Fruit fly (Drosophila melanogaster) whole organism, pupa: Measurements from ENCODE around the gene Fum2.

Source experiments
- CG10348 ChIP-seq: fragments of 200-800 bp; sonication (Bioruptor generic); IDR thresholded peaks from 2 replicates; pipeline ENCODE4 v1.3.6; 2022; ENCODE audit warnings: missing biosample characterization, missing genetic modification characterization
- CG14655 ChIP-seq: fragments of 200-800 bp; sonication (Bioruptor generic); optimal IDR thresholded peaks from 3 replicates; lab custom pipeline; 2017; ENCODE audit warnings: mild to moderate bottlenecking, missing biosample characterization, missing genetic modification reagents, missing genetic modification characterization
- CG15710 ChIP-seq: fragments of 200-800 bp; sonication (Bioruptor generic); optimal IDR thresholded peaks from 2 replicates; lab custom pipeline; 2018; ENCODE audit warnings: missing biosample characterization, mild to moderate bottlenecking, missing genetic modification characterization, moderate library complexity
- CG32121 ChIP-seq: fragments of 200-800 bp; sonication (Bioruptor generic); IDR thresholded peaks from 2 replicates; pipeline ENCODE4 v1.3.6; 2022; ENCODE audit warnings: missing biosample characterization, missing genetic modification characterization
- CG8301 ChIP-seq: fragments of 200-800 bp; sonication (Bioruptor generic); optimal IDR thresholded peaks from 2 replicates; lab custom pipeline; 2018; ENCODE audit warnings: missing biosample characterization, mild to moderate bottlenecking, missing genetic modification characterization
- CG9948 ChIP-seq: fragments of 200-800 bp; sonication (Bioruptor generic); optimal IDR thresholded peaks from 2 replicates; lab custom pipeline; 2018; ENCODE audit warnings: missing biosample characterization, mild to moderate bottlenecking, missing genetic modification characterization, moderate library complexity
- D1 ChIP-seq: fragments of 200-800 bp; sonication (Bioruptor generic); optimal IDR thresholded peaks from 2 replicates; lab custom pipeline; 2018; ENCODE audit warnings: missing biosample characterization, mild to moderate bottlenecking, missing genetic modification characterization, moderate library complexity
- EcR ChIP-seq: fragments of 200-800 bp; sonication (Bioruptor generic); optimal IDR thresholded peaks from 3 replicates; lab custom pipeline; 2019; ENCODE audit warnings: missing biosample characterization, missing genetic modification characterization, mild to moderate bottlenecking, moderate library complexity, missing genetic modification reagents
- Pif1B ChIP-seq: fragments of 200-800 bp; sonication (Bioruptor generic); optimal IDR thresholded peaks from 3 replicates; lab custom pipeline; 2016; ENCODE audit warnings: missing biosample characterization, missing genetic modification characterization
- Snoo ChIP-seq: fragments of 200-800 bp; sonication (Bioruptor generic); optimal IDR thresholded peaks from 3 replicates; lab custom pipeline; 2017; ENCODE audit warnings: missing biosample characterization, mild to moderate bottlenecking, missing genetic modification characterization, inconsistent platforms
- fd96Ca ChIP-seq: fragments of 200-800 bp; sonication (Bioruptor generic); IDR thresholded peaks from 3 replicates; pipeline ENCODE4 v1.3.6; 2022; ENCODE audit warnings: missing biosample characterization, missing genetic modification characterization
- rn ChIP-seq: fragments of 200-800 bp; sonication (Bioruptor generic); IDR thresholded peaks from 2 replicates; pipeline ENCODE4 v1.3.6; 2022; ENCODE audit warnings: missing biosample characterization, missing genetic modification characterization

- TF ChIP-seq CG10348 (GFP tag; lab: Robert Waterston, UW): no peak
- no peak for TF ChIP-seq EcR (GFP tag; lab: Kevin White, UChicago)
- TF ChIP-seq Snoo: no peak
- no peak for TF ChIP-seq D1 (tag; lab: Kevin White, UChicago)
- TF ChIP-seq CG8301 (tag; lab: Kevin White, UChicago): no peak
- TF ChIP-seq CG32121 (GFP tag; lab: Robert Waterston, UW): no peak
- no peak for TF ChIP-seq CG14655 (GFP tag; lab: Kevin White, UChicago)
- TF ChIP-seq CG9948: no peak
- TF ChIP-seq fd96Ca: no peak
- TF ChIP-seq Pif1B (GFP tag; lab: Kevin White, UChicago): no peak
- no peak for TF ChIP-seq rn (GFP tag; lab: Robert Waterston, UW)
- TF ChIP-seq CG15710 (tag; lab: Kevin White, UChicago): no peak
Observed at dm6 chrX:6723622-6724021, 42.1 kb downstream of the Fum2 start.
